Worm (Caenorhabditis elegans): Measurements from ENCODE around the gene Y39A1A.10.

- TF ChIP-seq dao-5 (tag; optimal IDR thresholded peaks at IDR 0.05), result no peak
- TF ChIP-seq him-1 (tag; optimal IDR thresholded peaks at IDR 0.05), result no peak
- no peak for TF ChIP-seq W03F9.2 (tag; optimal IDR thresholded peaks at IDR 0.05)
Observed at ce11 chrIII:10653479-10653878, 21.0 kb downstream of the Y39A1A.10 start.

Data from whole organism, L4/young adult.